Worm (Caenorhabditis elegans) whole organism, late embryonic: ENCODE measurements around the gene T19H12.2.

Experiments used
- C08G9.2 ChIP-seq: sonication (generic microtip); optimal IDR thresholded peaks from 2 replicates; lab custom pipeline; 2016; ENCODE audit warnings: mild to moderate bottlenecking, missing genetic modification characterization, moderate library complexity, missing compliant biosample characterization
- C38D4.7 ChIP-seq: fragments of 200-800 bp; sonication (Bioruptor generic); optimal IDR thresholded peaks from 2 replicates; lab custom pipeline; 2018; ENCODE audit warnings: mild to moderate bottlenecking, missing genetic modification characterization, moderate library complexity, missing compliant biosample characterization
- T23F11.4 ChIP-seq: fragments of 200-800 bp; sonication (Bioruptor generic); optimal IDR thresholded peaks from 2 replicates; lab custom pipeline; 2018; ENCODE audit warnings: mild to moderate bottlenecking, missing genetic modification characterization, missing compliant biosample characterization
- ahr-1 ChIP-seq: sonication (generic microtip); optimal IDR thresholded peaks from 2 replicates; lab custom pipeline; 2016; ENCODE audit warnings: missing genetic modification characterization, missing compliant biosample characterization
- ama-1 ChIP-seq: fragments of 150-350 bp; optimal IDR thresholded peaks from 2 replicates; lab custom pipeline; 2014
- ceh-18 ChIP-seq: sonication (generic microtip); optimal IDR thresholded peaks from 2 replicates; lab custom pipeline; 2016; ENCODE audit warnings: missing genetic modification characterization, missing compliant biosample characterization
- ceh-19 ChIP-seq: fragments of 200-800 bp; sonication (Bioruptor generic); optimal IDR thresholded peaks from 2 replicates; lab custom pipeline; 2018; ENCODE audit warnings: mild to moderate bottlenecking, missing genetic modification characterization, missing compliant biosample characterization
- ceh-24 ChIP-seq: sonication (generic microtip); optimal IDR thresholded peaks from 2 replicates; lab custom pipeline; 2016; ENCODE audit warnings: mild to moderate bottlenecking, missing genetic modification characterization, missing compliant biosample characterization
- ceh-30 ChIP-seq: fragments of 150-350 bp; optimal IDR thresholded peaks from 2 replicates; lab custom pipeline; 2014; ENCODE audit warnings: missing biosample characterization, missing genetic modification characterization
- ceh-31 ChIP-seq: sonication (generic microtip); optimal IDR thresholded peaks from 2 replicates; lab custom pipeline; 2016; ENCODE audit warnings: missing genetic modification characterization, missing compliant biosample characterization
- ceh-34 ChIP-seq: sonication (generic microtip); optimal IDR thresholded peaks from 2 replicates; lab custom pipeline; 2016; ENCODE audit warnings: mild to moderate bottlenecking, missing genetic modification characterization, missing compliant biosample characterization
- ceh-48 ChIP-seq: sonication (generic microtip); optimal IDR thresholded peaks from 2 replicates; lab custom pipeline; 2016; ENCODE audit warnings: missing genetic modification characterization, inconsistent platforms, missing compliant biosample characterization
- ceh-6 ChIP-seq: fragments of 200-800 bp; sonication (Bioruptor generic); optimal IDR thresholded peaks from 2 replicates; lab custom pipeline; 2018; ENCODE audit warnings: mild to moderate bottlenecking, missing genetic modification characterization, missing compliant biosample characterization
- ceh-9 ChIP-seq: sonication (generic microtip); optimal IDR thresholded peaks from 2 replicates; lab custom pipeline; 2016; ENCODE audit warnings: mild to moderate bottlenecking, missing genetic modification characterization, inconsistent platforms, missing compliant biosample characterization
- dve-1 ChIP-seq: sonication (generic microtip); optimal IDR thresholded peaks from 2 replicates; lab custom pipeline; 2017; ENCODE audit warnings: antibody characterized with exemption, mild to moderate bottlenecking, missing genetic modification characterization, missing compliant biosample characterization
- elt-2 ChIP-seq: sonication (generic microtip); optimal IDR thresholded peaks from 2 replicates; lab custom pipeline; 2016; ENCODE audit warnings: missing genetic modification reagents, missing genetic modification characterization, missing compliant biosample characterization
- elt-4 ChIP-seq: sonication (generic microtip); optimal IDR thresholded peaks from 2 replicates; lab custom pipeline; 2016; ENCODE audit warnings: missing genetic modification characterization, missing compliant biosample characterization
- ets-4 ChIP-seq: sonication (generic microtip); optimal IDR thresholded peaks from 2 replicates; lab custom pipeline; 2016; ENCODE audit warnings: missing genetic modification characterization, missing compliant biosample characterization
- eyg-1 ChIP-seq: sonication (generic microtip); optimal IDR thresholded peaks from 2 replicates; lab custom pipeline; 2016; ENCODE audit warnings: missing genotype, missing genetic modification characterization, missing compliant biosample characterization
- fax-1 ChIP-seq: sonication (generic microtip); optimal IDR thresholded peaks from 2 replicates; lab custom pipeline; 2016; ENCODE audit warnings: missing genotype, missing genetic modification characterization, missing compliant biosample characterization
- fkh-10 ChIP-seq: fragments of 150-350 bp; optimal IDR thresholded peaks from 2 replicates; lab custom pipeline; 2014; ENCODE audit warnings: missing biosample characterization, missing genetic modification reagents, missing genetic modification characterization
- fkh-6 ChIP-seq: sonication (generic microtip); optimal IDR thresholded peaks from 2 replicates; lab custom pipeline; 2016; ENCODE audit warnings: missing genetic modification characterization, missing compliant biosample characterization
- hlh-6 ChIP-seq: sonication (generic microtip); optimal IDR thresholded peaks from 2 replicates; lab custom pipeline; 2016; ENCODE audit warnings: missing genotype, missing genetic modification characterization, missing compliant biosample characterization
- hlh-8 ChIP-seq: sonication (generic microtip); optimal IDR thresholded peaks from 2 replicates; lab custom pipeline; 2016; ENCODE audit warnings: missing genotype, missing genetic modification characterization, missing compliant biosample characterization
- lim-6 ChIP-seq: sonication (generic microtip); optimal IDR thresholded peaks from 2 replicates; lab custom pipeline; 2016; ENCODE audit warnings: missing genetic modification characterization, missing compliant biosample characterization
- lin-11 ChIP-seq: fragments of 200-800 bp; sonication (Bioruptor generic); optimal IDR thresholded peaks from 2 replicates; lab custom pipeline; 2018; ENCODE audit warnings: mild to moderate bottlenecking, missing genetic modification characterization, missing compliant biosample characterization
- madf-2 ChIP-seq: sonication (generic microtip); optimal IDR thresholded peaks from 2 replicates; lab custom pipeline; 2017; ENCODE audit warnings: missing genetic modification characterization, missing compliant biosample characterization
- mec-3 ChIP-seq: sonication (generic microtip); optimal IDR thresholded peaks from 2 replicates; lab custom pipeline; 2016; ENCODE audit warnings: borderline replicate concordance, missing genetic modification characterization, missing compliant biosample characterization
- npax-4 ChIP-seq: sonication (generic microtip); optimal IDR thresholded peaks from 2 replicates; lab custom pipeline; 2016; ENCODE audit warnings: missing genetic modification characterization, missing compliant biosample characterization
- pat-9 ChIP-seq: fragments of 200-800 bp; sonication (Bioruptor generic); optimal IDR thresholded peaks from 2 replicates; lab custom pipeline; 2018; ENCODE audit warnings: mild to moderate bottlenecking, missing genetic modification characterization, moderate library complexity, missing compliant biosample characterization
- pax-1 ChIP-seq: fragments of 150-350 bp; optimal IDR thresholded peaks from 2 replicates; lab custom pipeline; 2014; ENCODE audit warnings: missing biosample characterization, missing genetic modification characterization
- pqm-1 ChIP-seq: sonication (generic microtip); optimal IDR thresholded peaks from 2 replicates; lab custom pipeline; 2016; ENCODE audit warnings: missing genetic modification characterization, missing compliant biosample characterization
- pros-1 ChIP-seq: fragments of 150-350 bp; optimal IDR thresholded peaks from 2 replicates; lab custom pipeline; 2014; ENCODE audit warnings: missing biosample characterization, missing genetic modification reagents, missing genetic modification characterization
- ref-2 ChIP-seq: sonication (generic microtip); optimal IDR thresholded peaks from 2 replicates; lab custom pipeline; 2016; ENCODE audit warnings: missing genetic modification characterization, missing compliant biosample characterization
- rnt-1 ChIP-seq: sonication (generic microtip); optimal IDR thresholded peaks from 2 replicates; lab custom pipeline; 2016; ENCODE audit warnings: missing genetic modification characterization, missing compliant biosample characterization
- sdc-2 ChIP-seq: sonication (generic microtip); optimal IDR thresholded peaks from 2 replicates; lab custom pipeline; 2016; ENCODE audit warnings: missing genotype, missing genetic modification characterization, missing compliant biosample characterization
- sox-2 ChIP-seq: fragments of 200-800 bp; sonication (Bioruptor generic); IDR thresholded peaks from 2 replicates; pipeline ENCODE4 v1.3.6; 2022; ENCODE audit warnings: missing genetic modification reagents, missing genetic modification characterization, missing compliant biosample characterization
- sox-4 ChIP-seq: sonication (generic microtip); optimal IDR thresholded peaks from 2 replicates; lab custom pipeline; 2017; ENCODE audit warnings: mild to moderate bottlenecking, missing genetic modification characterization, inconsistent platforms, missing compliant biosample characterization
- tbx-7 ChIP-seq: sonication (generic microtip); optimal IDR thresholded peaks from 2 replicates; lab custom pipeline; 2016; ENCODE audit warnings: missing genotype, missing genetic modification characterization, missing compliant biosample characterization
- unc-3 ChIP-seq, 2 experiments: fragments of 200-800 bp in 1 of 2; sonication (Bioruptor generic) in 1 of 2; sonication (generic microtip) in 1 of 2; conservative IDR thresholded peaks in 1 of 2; optimal IDR thresholded peaks in 1 of 2; 2 replicates each; pipeline versions ENCODE4 v1.3.6 to Lab custom; 2016 to 2022; ENCODE audit warnings: missing compliant biosample characterization in 2 of 2, missing genetic modification characterization in 2 of 2, missing genetic modification reagents in 1 of 2
- unc-42 ChIP-seq: sonication (generic microtip); optimal IDR thresholded peaks from 2 replicates; lab custom pipeline; 2016; ENCODE audit warnings: missing genotype, missing genetic modification characterization, missing compliant biosample characterization
- unc-55 ChIP-seq: sonication (generic microtip); optimal IDR thresholded peaks from 2 replicates; lab custom pipeline; 2017; ENCODE audit warnings: missing biosample characterization, missing genetic modification reagents, missing genetic modification characterization

T19H12.2 gene

ce11 chrV:4847424-4847823 is 42.8 kb upstream of the T19H12.2 start, which contains the start of gene abhd-5.1:
Gene abhd-5.1, plus strand, starts transcription at chrV:4847653.
- no peak for TF ChIP-seq hlh-8
- TF ChIP-seq elt-2 (tag; lab: Kevin White, UChicago) = no peak
- TF ChIP-seq ets-4 (tag; lab: Kevin White, UChicago) = no peak
- no peak for TF ChIP-seq sdc-2 (tag; lab: Kevin White, UChicago)
- TF ChIP-seq mec-3 (tag; lab: Kevin White, UChicago) = no peak
- TF ChIP-seq elt-4 (tag; lab: Kevin White, UChicago) = no peak
- TF ChIP-seq lin-11 = no peak
- TF ChIP-seq pros-1 = no peak
- no peak for TF ChIP-seq lim-6 (tag; lab: Kevin White, UChicago)

- no peak for TF ChIP-seq tbx-7 (tag; lab: Kevin White, UChicago)
- no peak for TF ChIP-seq unc-55 (GFP tag; lab: Kevin White, UChicago)
- TF ChIP-seq ceh-19 (GFP tag; lab: Kevin White, UChicago) = no peak
- no peak for TF ChIP-seq ceh-24
- TF ChIP-seq ceh-30 = no peak
- TF ChIP-seq ceh-31 (tag; lab: Kevin White, UChicago) = no peak
- no peak for TF ChIP-seq fkh-10
- TF ChIP-seq hlh-8 = no peak
- TF ChIP-seq madf-2 (tag; lab: Kevin White, UChicago) = no peak
- TF ChIP-seq C38D4.7 (GFP tag; lab: Kevin White, UChicago) = no peak
- no peak for TF ChIP-seq rnt-1
- no peak for TF ChIP-seq ceh-34 (tag; lab: Kevin White, UChicago)
- no peak for TF ChIP-seq npax-4 (tag; lab: Kevin White, UChicago)
- no peak for TF ChIP-seq ceh-18 (tag; lab: Kevin White, UChicago)
- TF ChIP-seq sox-2 = no peak
- TF ChIP-seq elt-2 (tag; lab: Kevin White, UChicago) = no peak
- TF ChIP-seq ceh-48 (tag; lab: Kevin White, UChicago) = no peak
Observed at ce11 chrV:4850446-4850845, 39.8 kb upstream of the T19H12.2 start.

- no peak for TF ChIP-seq unc-42
- no peak for TF ChIP-seq pat-9 (tag; lab: Kevin White, UChicago)
- no peak for TF ChIP-seq sox-2
- TF ChIP-seq fkh-6 = no peak
- no peak for TF ChIP-seq dve-1 (tag; lab: Kevin White, UChicago)
- no peak for TF ChIP-seq pax-1 (tag; lab: Kevin White, UChicago)
- no peak for TF ChIP-seq pqm-1 (tag; lab: Kevin White, UChicago)
- TF ChIP-seq ceh-9 = no peak
- no peak for TF ChIP-seq ceh-48 (tag; lab: Kevin White, UChicago)
- TF ChIP-seq rnt-1 = no peak
- no peak for TF ChIP-seq elt-2 (tag; lab: Kevin White, UChicago)
- no peak for TF ChIP-seq lim-6 (tag; lab: Kevin White, UChicago)
- no peak for TF ChIP-seq C08G9.2 (tag; lab: Kevin White, UChicago)
Observed at ce11 chrV:4851138-4851537, 39.1 kb upstream of the T19H12.2 start, which contains the start of gene nex-4. Gene nex-4, plus strand, starts transcription at chrV:4851438.

- TF ChIP-seq ceh-31 (tag; lab: Kevin White, UChicago) (no peak), ceh-18 (tag; lab: Kevin White, UChicago) (no peak), ceh-19 (GFP tag; lab: Kevin White, UChicago) (no peak), hlh-6 (tag; lab: Kevin White, UChicago) (no peak), ref-2 (tag; lab: Kevin White, UChicago) (no peak), tbx-7 (tag; lab: Kevin White, UChicago) (no peak), T23F11.4 (GFP tag; lab: Kevin White, UChicago) (no peak), eyg-1 (tag; lab: Kevin White, UChicago) (no peak), unc-3 (GFP tag; conservative IDR thresholded peaks at IDR 0.05; lab: Robert Waterston, UW) (no peak), unc-3 (tag; optimal IDR thresholded peaks at IDR 0.05; lab: Kevin White, UChicago) (no peak), fax-1 (tag; lab: Kevin White, UChicago) (no peak), dve-1 (tag; lab: Kevin White, UChicago) (no peak), fkh-10 (no peak), ahr-1 (no peak), ceh-6 (GFP tag; lab: Kevin White, UChicago) (no peak), ceh-9 (no peak), sox-4 (tag; lab: Kevin White, UChicago) (no peak), C38D4.7 (GFP tag; lab: Kevin White, UChicago) (no peak), ama-1 (no peak)
Observed at ce11 chrV:4851969-4852368, 38.3 kb upstream of the T19H12.2 start.
